Worm (Caenorhabditis elegans) whole organism, L1 larva: ENCODE data around the gene arrd-25.

Source experiments
- ama-1 ChIP-seq: fragments of 150-350 bp; optimal IDR thresholded peaks from 2 replicates; lab custom pipeline; 2014
- ceh-8 ChIP-seq: fragments of 200-800 bp; sonication (Bioruptor generic); optimal IDR thresholded peaks from 2 replicates; lab custom pipeline; 2018; ENCODE audit warnings: mild to moderate bottlenecking, missing genetic modification characterization, moderate library complexity, missing compliant biosample characterization
- elt-3 ChIP-seq, 6 experiments: fragments of 150-350 bp in 1 of 6; sonication (generic microtip); optimal IDR thresholded peaks; 2 replicates each; lab custom pipeline; 2017 to 2018; ENCODE audit warnings: missing biosample characterization in 6 of 6, missing genetic modification characterization in 6 of 6, inconsistent platforms in 1 of 6
- lsy-2 ChIP-seq, 2 experiments: fragments of 150-350 bp; optimal IDR thresholded peaks; 2 replicates each; lab custom pipeline; 2014; ENCODE audit warnings: missing biosample characterization in 2 of 2, missing genetic modification characterization in 2 of 2
- mdl-1 ChIP-seq, 2 experiments: fragments of 150-350 bp; optimal IDR thresholded peaks; 2 replicates each; lab custom pipeline; 2014 to 2017; ENCODE audit warnings: missing biosample characterization in 2 of 2, missing genetic modification characterization in 2 of 2, inconsistent platforms in 1 of 2
- nhr-12 ChIP-seq: sonication (generic microtip); optimal IDR thresholded peaks from 2 replicates; lab custom pipeline; 2017; ENCODE audit warnings: missing biosample characterization, missing genetic modification characterization
- pqm-1 ChIP-seq: sonication (generic microtip); optimal IDR thresholded peaks from 3 replicates; lab custom pipeline; 2017; ENCODE audit warnings: missing biosample characterization, missing genetic modification characterization
- sptf-1 ChIP-seq: fragments of 150-350 bp; optimal IDR thresholded peaks from 2 replicates; lab custom pipeline; 2014; ENCODE audit warnings: missing biosample characterization, missing genetic modification characterization
- unc-86 ChIP-seq: sonication (generic microtip); optimal IDR thresholded peaks from 2 replicates; lab custom pipeline; 2016; ENCODE audit warnings: missing genetic modification characterization, missing compliant biosample characterization

ce11 chrX:13990680-13991079 is 42.9 kb upstream of the arrd-25 start, which contains the start of gene C31E10.11:
- no peak for TF ChIP-seq lsy-2 (tag; optimal IDR thresholded peaks at IDR 0.05; lab: Kevin White, UChicago)
- TF ChIP-seq sptf-1 (tag; lab: Kevin White, UChicago) = no peak
- no peak for TF ChIP-seq elt-3 (tag; optimal IDR thresholded peaks at IDR 0.05; lab: Kevin White, UChicago)
- TF ChIP-seq nhr-12 = no peak
- TF ChIP-seq mdl-1 (tag; optimal IDR thresholded peaks at IDR 0.05; lab: Kevin White, UChicago) = no peak
- no peak for TF ChIP-seq ama-1
- TF ChIP-seq pqm-1 (tag; lab: Kevin White, UChicago) = no peak
- no peak for TF ChIP-seq ceh-8 (GFP tag; lab: Kevin White, UChicago)
- TF ChIP-seq unc-86 (tag; lab: Kevin White, UChicago) = no peak
